Worm (Caenorhabditis elegans): Measurements from ENCODE around the gene acp-3.

Gene acp-3

ce11 chrII:8457438-8457837 lies 20.5 kb upstream of the acp-3 start, which contains the start of gene zyg-9 (continued):
- no peak for TF ChIP-seq bed-1 (GFP tag; IDR thresholded peaks at IDR 0.05)
- TF ChIP-seq B0261.1 (tag; optimal IDR thresholded peaks at IDR 0.05) = no peak
- no peak for TF ChIP-seq pha-4 (tag; optimal IDR thresholded peaks at IDR 0.05)
- peak; percentile 26 for TF ChIP-seq lin-54 (GFP tag; optimal IDR thresholded peaks at IDR 0.05)
- TF ChIP-seq ceh-58 (GFP tag; IDR thresholded peaks at IDR 0.05) = no peak
- no peak for TF ChIP-seq mel-28 (tag; optimal IDR thresholded peaks at IDR 0.05; ENCODE audit: borderline replicate concordance)
- no peak for TF ChIP-seq madf-8 (GFP tag; conservative IDR thresholded peaks at IDR 0.05)
- no peak for TF ChIP-seq K12H6.12 (tag; optimal IDR thresholded peaks at IDR 0.05)
- TF ChIP-seq ama-1 (optimal IDR thresholded peaks at IDR 0.05) = no peak
- no peak for TF ChIP-seq ama-1 (GFP tag; optimal IDR thresholded peaks at IDR 0.05)
- TF ChIP-seq ccch-3 (GFP tag; optimal IDR thresholded peaks at IDR 0.05) = no peak
- TF ChIP-seq ztf-22 (GFP tag; optimal IDR thresholded peaks at IDR 0.05) = no peak
- no peak for TF ChIP-seq F22D6.2 (tag; optimal IDR thresholded peaks at IDR 0.05)
- TF ChIP-seq madf-3 (GFP tag; IDR thresholded peaks at IDR 0.05) = no peak
- TF ChIP-seq F55B11.4 (tag; optimal IDR thresholded peaks at IDR 0.05; ENCODE audit: borderline replicate concordance, insufficient read depth) = no peak
- no peak for TF ChIP-seq sea-2 (GFP tag; IDR thresholded peaks at IDR 0.05)
- TF ChIP-seq hrde-1 (tag; optimal IDR thresholded peaks at IDR 0.05; ENCODE audit: borderline replicate concordance) = no peak
- peak; percentile 8; the same call in 1 of the 2 replicates for TF ChIP-seq Y67H2A.10 (GFP tag; conservative IDR thresholded peaks at IDR 0.05)
- TF ChIP-seq B0035.1 (tag; optimal IDR thresholded peaks at IDR 0.05) = no peak
- TF ChIP-seq mcd-1 (GFP tag; IDR thresholded peaks at IDR 0.05) = no peak
- no peak for TF ChIP-seq rpc-1 (optimal IDR thresholded peaks at IDR 0.05)
- TF ChIP-seq rpc-1 (tag; optimal IDR thresholded peaks at IDR 0.05) = no peak
- TF ChIP-seq F10E7.11 (tag; optimal IDR thresholded peaks at IDR 0.05) = no peak
- TF ChIP-seq Y53G8AR.9 (GFP tag; conservative IDR thresholded peaks at IDR 0.05) = no peak
- TF ChIP-seq zfh-2 (GFP tag; conservative IDR thresholded peaks at IDR 0.05) = peak; percentile 69; the same call in 1 of the 2 replicates
- no peak for TF ChIP-seq F52B5.7 (tag; optimal IDR thresholded peaks at IDR 0.05)
- TF ChIP-seq egl-18 (GFP tag; IDR thresholded peaks at IDR 0.05) = no peak
- peak; percentile 96 for TF ChIP-seq cebp-1 (GFP tag; IDR thresholded peaks at IDR 0.05)
- TF ChIP-seq cebp-1 (tag; optimal IDR thresholded peaks at IDR 0.05) = peak; percentile 99
- no peak for TF ChIP-seq hlh-12 (tag; optimal IDR thresholded peaks at IDR 0.05)
- TF ChIP-seq ztf-18 (tag; optimal IDR thresholded peaks at IDR 0.05) = no peak
- TF ChIP-seq him-1 (tag; optimal IDR thresholded peaks at IDR 0.05) = no peak
- TF ChIP-seq aptf-3 (GFP tag; IDR thresholded peaks at IDR 0.05) = no peak
- no peak for TF ChIP-seq egl-44 (GFP tag; IDR thresholded peaks at IDR 0.05)
- no peak for TF ChIP-seq gei-17 (GFP tag; optimal IDR thresholded peaks at IDR 0.05)
- TF ChIP-seq let-607 (tag; optimal IDR thresholded peaks at IDR 0.05) = no peak
- TF ChIP-seq sptf-2 (GFP tag; optimal IDR thresholded peaks at IDR 0.05) = no peak
- TF ChIP-seq ceh-40 (GFP tag; IDR thresholded peaks at IDR 0.05) = no peak
- TF ChIP-seq F37B4.10 (GFP tag; IDR thresholded peaks at IDR 0.05) = no peak
- TF ChIP-seq bed-2 (GFP tag; IDR thresholded peaks at IDR 0.05) = no peak
- TF ChIP-seq D2030.7 (GFP tag; IDR thresholded peaks at IDR 0.05) = no peak
- no peak for TF ChIP-seq Y53F4B.3 (GFP tag; IDR thresholded peaks at IDR 0.05)
- no peak for TF ChIP-seq ztf-25 (GFP tag; IDR thresholded peaks at IDR 0.05)
- TF ChIP-seq chd-7 (tag; optimal IDR thresholded peaks at IDR 0.05) = no peak
- TF ChIP-seq ceh-79 (tag; optimal IDR thresholded peaks at IDR 0.05) = no peak
- no peak for TF ChIP-seq lin-40 (tag; optimal IDR thresholded peaks at IDR 0.05)
- TF ChIP-seq nhr-179 (tag; optimal IDR thresholded peaks at IDR 0.05) = no peak
- TF ChIP-seq C06A6.2 (GFP tag; conservative IDR thresholded peaks at IDR 0.05) = no peak
- TF ChIP-seq athp-1 (tag; optimal IDR thresholded peaks at IDR 0.05) = no peak
- TF ChIP-seq C17E4.6 (GFP tag; IDR thresholded peaks at IDR 0.05) = no peak
- TF ChIP-seq repo-1 (tag; optimal IDR thresholded peaks at IDR 0.05) = no peak

Data from whole organism, young adult.